Fruit fly (Drosophila melanogaster) Kc167 (cell line): ENCODE results near the gene CG8001.

Source experiments
- Myc ChIP-seq: fragments of >200 bp; optimal IDR thresholded peaks from 2 replicates; lab custom pipeline; 2017; ENCODE audit warnings: missing external identifiers
- Sin3A ChIP-seq: fragments of >200 bp; optimal IDR thresholded peaks from 2 replicates; lab custom pipeline; 2018; ENCODE audit warnings: missing external identifiers
- h ChIP-seq: fragments of >200 bp; optimal IDR thresholded peaks from 3 replicates; lab custom pipeline; 2018; ENCODE audit warnings: missing external identifiers
- insv ChIP-seq: fragments of >200 bp; optimal IDR thresholded peaks from 3 replicates; lab custom pipeline; 2018; ENCODE audit warnings: missing external identifiers
- psq ChIP-seq: fragments of >200 bp; optimal IDR thresholded peaks from 2 replicates; lab custom pipeline; 2017; ENCODE audit warnings: missing external identifiers
- ttk ChIP-seq: sonication (Bioruptor generic); optimal IDR thresholded peaks from 2 replicates; lab custom pipeline; 2017; ENCODE audit warnings: missing external identifiers

Gene CG8001

DNA sequence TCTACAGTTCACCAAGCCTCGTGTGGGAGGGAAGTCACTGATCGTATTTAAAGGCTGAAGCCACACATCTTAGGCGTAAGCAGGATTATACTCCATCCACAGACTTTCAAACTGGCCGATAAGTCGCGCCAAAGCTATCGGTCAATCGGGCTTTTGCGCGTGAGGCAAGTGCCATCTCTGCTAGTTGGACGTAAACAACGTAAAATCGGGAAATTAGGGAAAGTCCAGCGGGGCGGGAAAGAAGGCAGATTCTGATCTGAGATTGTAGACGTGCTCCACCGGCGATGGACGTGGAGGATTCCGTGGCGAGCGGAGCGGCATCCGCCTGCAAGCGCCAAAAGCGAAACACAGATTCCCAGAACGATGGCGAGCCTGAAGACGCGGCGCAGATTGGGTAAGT lies at the start of gene CG8001:
Gene CG8001 (plus strand): TSS at position 17 of the 400 bp plus-strand sequence.
- no peak for TF ChIP-seq insv (lab: Kevin White, UChicago)
- no peak for TF ChIP-seq h (lab: Kevin White, UChicago)
- no peak for TF ChIP-seq Myc (lab: Kevin White, UChicago)

DNA sequence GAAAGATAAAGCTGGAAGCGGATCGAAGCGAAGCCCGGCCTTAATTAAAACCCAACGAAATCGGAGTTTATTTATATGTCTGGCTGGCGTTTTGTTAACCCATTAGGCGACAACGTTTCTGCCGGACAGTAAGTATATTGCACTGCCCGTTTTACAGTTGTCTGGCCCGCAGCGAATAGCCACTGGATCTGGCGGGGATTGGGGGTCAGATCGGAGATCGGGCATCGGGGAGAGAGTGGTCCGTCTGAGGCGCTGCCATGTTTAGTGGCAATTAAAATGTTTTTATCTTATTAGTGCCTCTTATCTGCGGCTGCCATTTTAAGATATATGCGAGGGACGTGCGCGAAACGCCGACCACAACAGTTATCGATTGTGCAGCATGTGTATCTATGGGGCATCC lies 46.8 kb upstream of the CG8001 start:
- TF ChIP-seq h (lab: Kevin White, UChicago) (no peak), ttk (lab: Kevin White, UChicago) (no peak), insv (lab: Kevin White, UChicago) (no peak), psq (no peak), Myc (lab: Kevin White, UChicago) (no peak), Sin3A (lab: Kevin White, UChicago) (no peak)

DNA sequence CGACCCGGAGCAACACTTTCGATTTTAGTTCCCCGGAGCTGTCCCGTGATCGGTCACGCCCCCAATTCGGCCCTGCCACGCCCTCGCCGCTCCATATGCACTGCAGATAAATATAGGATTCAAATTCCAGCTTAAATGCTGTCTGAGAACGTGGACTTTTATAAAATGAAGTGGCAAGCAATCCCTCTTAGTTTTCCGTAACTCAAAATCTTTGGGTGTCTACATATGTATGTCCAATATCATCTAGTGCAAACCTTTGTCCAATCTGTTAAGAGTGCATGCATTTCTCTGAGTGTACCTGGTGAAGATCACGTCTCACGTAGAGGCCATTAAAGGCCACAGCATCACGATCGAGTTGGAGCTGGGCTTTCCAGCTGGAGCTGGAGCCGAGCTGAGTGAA lies 45.4 kb upstream of the CG8001 start:
- no peak for TF ChIP-seq Sin3A (lab: Kevin White, UChicago)
- TF ChIP-seq psq, result no peak
- no peak for TF ChIP-seq insv (lab: Kevin White, UChicago)
- TF ChIP-seq Myc (lab: Kevin White, UChicago), result no peak
- no peak for TF ChIP-seq h (lab: Kevin White, UChicago)
- no peak for TF ChIP-seq ttk (lab: Kevin White, UChicago)

DNA sequence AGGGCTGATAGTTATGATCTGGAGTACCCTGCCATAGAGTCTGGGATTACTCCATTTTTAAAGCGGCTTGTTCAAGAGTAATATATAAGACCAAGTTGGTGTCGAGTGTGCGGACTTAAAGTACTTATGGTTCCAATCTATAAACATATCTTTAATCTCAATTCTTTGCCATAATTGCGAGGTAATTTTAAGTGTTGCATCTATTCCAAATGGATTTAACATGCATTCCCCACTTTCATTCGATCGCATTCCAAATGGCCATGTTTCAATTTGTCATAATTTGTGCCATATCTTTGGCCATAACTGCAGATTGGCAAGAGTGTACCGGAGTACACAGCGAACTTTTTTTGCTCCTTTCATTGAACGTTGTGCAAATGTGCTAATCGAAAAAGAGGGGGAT lies 44.7 kb upstream of the CG8001 start:
- TF ChIP-seq ttk (lab: Kevin White, UChicago), result no peak
- TF ChIP-seq psq, result no peak

DNA sequence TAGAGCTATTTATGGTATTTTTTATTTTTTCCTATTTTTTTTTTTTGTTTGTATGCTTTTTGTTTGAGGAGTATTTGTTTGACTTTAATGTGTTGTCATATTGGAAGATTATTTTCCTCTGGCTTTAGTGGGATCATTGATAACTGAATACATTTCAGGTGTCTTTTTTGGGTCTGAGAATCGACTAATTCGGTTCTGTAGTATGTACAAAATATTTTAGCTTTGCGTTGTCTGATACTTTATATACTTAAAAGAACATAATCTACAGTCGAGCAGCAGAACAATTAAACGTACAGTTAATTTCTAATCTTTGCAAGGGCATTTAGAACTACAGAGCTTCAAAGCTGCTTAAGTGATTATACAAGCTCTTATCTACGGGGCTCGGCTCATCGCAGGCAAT lies 32.9 kb upstream of the CG8001 start, which contains the start of gene CG18171:
Gene CG18171 (minus strand): TSS at position 101 of the 400 bp plus-strand sequence.
- TF ChIP-seq psq (no peak), Sin3A (lab: Kevin White, UChicago) (no peak), Myc (lab: Kevin White, UChicago) (no peak), h (lab: Kevin White, UChicago) (no peak), ttk (lab: Kevin White, UChicago) (no peak), insv (lab: Kevin White, UChicago) (no peak)

DNA sequence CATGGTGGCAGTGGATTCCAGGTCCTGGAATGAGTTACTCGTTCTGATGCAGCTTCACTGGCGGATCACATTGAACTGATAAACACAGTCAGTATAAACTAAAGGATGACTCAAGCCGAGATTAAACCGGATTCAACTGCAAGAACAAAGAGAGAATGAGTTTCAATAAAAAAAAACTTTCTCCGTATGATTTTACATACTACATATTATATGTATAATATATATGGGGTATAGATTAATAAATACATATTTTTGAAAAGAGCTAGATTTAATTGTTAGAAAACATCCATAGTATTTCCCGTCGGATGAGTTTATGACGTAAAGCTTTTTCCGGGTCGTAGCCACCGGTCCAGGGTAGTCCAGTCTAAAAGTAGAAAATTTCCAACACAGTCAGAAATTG lies 31.9 kb upstream of the CG8001 start, which contains the start of gene CG12035:
Gene CG12035 (plus strand): TSS at position 301 of the 400 bp plus-strand sequence.
- TF ChIP-seq psq (no peak), Sin3A (lab: Kevin White, UChicago) (no peak), Myc (lab: Kevin White, UChicago) (no peak), insv (lab: Kevin White, UChicago) (no peak), ttk (lab: Kevin White, UChicago) (no peak), h (lab: Kevin White, UChicago) (no peak)

DNA sequence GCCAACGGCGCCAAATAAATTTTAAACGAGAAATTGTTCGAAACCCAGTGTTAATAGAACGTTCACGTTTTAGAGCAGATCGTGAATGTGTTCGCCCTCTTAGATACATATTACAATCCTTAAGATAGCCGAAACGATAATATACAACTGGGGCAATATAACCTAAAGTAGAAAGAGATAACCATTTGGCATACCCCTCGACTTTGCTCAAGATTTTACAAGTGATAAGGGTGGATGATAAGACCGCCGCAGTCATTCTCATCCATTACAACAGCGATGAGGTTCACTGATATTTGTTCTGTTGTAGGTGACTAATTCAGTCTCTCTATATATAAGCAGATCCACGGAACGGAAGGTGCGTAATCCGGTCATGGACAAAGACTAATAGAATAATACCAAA lies 29.2 kb upstream of the CG8001 start:
- TF ChIP-seq psq (no peak), Myc (lab: Kevin White, UChicago) (no peak), h (lab: Kevin White, UChicago) (no peak), insv (lab: Kevin White, UChicago) (no peak)

DNA sequence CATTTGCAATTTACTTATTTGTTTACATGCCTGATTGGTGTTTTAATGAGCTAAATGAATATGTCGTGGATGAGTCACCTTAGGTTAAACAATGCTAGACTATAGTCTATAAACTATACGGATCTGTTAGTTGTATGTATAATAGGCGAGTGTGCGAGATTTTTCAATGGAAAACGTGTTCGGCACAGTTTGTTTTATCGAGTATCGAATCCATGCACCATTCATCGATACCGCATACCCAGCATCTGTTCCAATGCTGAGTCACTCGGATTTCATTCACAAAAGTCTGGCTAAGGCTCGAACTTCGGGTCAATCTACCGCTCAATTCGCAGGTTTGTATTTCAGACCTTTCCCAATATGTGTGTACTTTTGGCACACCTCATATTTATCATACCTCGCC lies 28.5 kb upstream of the CG8001 start:
- no peak for TF ChIP-seq psq
- no peak for TF ChIP-seq h (lab: Kevin White, UChicago)
- no peak for TF ChIP-seq Myc (lab: Kevin White, UChicago)
- no peak for TF ChIP-seq Sin3A (lab: Kevin White, UChicago)
- no peak for TF ChIP-seq ttk (lab: Kevin White, UChicago)
- no peak for TF ChIP-seq insv (lab: Kevin White, UChicago)

DNA sequence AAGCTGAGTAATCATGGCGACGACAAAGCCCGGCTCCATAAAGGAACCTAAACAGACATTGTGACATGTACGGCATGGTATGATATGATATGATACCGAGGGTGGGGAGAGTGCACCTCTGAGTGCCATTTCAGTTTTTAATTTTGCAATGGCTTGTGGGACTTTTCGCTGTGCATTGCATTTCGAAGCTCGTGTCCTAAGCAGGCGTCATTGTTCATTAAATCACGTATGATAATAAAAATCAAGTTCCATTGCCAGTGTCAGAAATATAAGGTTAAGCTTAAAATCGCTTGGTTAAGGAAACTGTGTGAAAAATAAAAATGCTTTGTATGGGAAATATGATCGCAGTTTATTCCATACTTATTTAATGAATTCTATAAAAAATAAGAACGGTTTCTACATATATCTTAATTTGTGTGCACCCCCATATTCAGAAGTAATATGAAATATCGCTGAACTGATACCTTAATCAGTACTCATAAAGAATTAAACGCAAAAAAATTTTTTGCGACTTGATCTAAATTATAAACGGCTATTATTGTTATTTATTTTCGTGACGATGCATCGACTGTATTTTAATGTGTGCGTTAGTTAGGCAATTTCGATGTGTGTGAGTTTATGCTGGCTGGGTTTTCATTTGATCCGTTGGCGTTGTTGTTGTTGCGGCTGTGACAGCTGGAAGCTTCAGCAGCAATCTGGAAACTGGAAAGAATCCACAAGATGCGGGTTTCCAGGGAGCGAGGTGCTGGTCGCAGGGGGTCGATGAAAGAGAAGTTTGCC lies 26.4 kb upstream of the CG8001 start:
- TF ChIP-seq ttk (lab: Kevin White, UChicago) (no peak), Sin3A (lab: Kevin White, UChicago) (no peak), psq (no peak), Myc (lab: Kevin White, UChicago) (no peak), insv (lab: Kevin White, UChicago) (no peak), h (lab: Kevin White, UChicago) (no peak)

DNA sequence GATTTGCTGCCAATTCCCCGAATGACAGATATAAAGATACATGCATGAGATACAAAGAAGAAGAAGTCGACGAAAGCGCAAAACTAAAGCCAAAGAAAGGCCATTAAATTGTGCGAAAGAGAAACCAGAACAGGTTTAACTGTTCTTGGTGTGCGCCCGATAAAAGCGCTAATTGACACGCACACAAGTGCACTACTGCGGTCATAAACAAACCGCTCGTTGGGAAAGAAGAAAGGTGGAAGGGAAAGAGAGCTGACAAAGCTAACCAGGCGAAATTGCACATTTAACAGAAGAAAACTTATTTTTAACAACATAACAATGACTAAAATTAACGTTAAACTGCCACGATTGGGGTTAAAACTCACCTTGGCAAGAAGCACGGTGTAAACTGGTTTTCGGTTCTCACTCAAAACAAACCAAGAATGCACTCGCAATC lies 25.8 kb upstream of the CG8001 start:
- TF ChIP-seq ttk (lab: Kevin White, UChicago) (no peak), h (lab: Kevin White, UChicago) (no peak), Sin3A (lab: Kevin White, UChicago) (no peak), Myc (lab: Kevin White, UChicago) (no peak), psq (no peak), insv (lab: Kevin White, UChicago) (no peak)

DNA sequence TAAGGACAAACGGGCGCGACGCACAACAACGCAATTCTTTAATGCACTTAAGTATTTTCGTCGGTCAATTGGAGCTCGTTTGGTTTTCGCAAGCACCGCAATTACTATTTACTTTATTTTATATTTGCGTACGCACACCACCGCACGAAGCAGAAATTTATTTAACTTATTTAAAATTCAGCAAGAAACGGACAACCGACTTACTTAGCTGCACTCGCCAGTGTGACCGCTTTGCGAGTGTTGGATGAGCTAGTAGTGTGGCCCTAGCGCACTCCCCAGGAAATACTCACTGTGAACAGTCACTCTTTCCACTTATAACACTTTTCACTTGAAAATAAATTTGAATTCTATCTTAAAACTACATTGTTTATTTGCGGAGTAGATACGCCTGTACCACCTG lies 25.1 kb upstream of the CG8001 start, which contains the start of gene drpr:
Gene drpr (minus strand): TSS at position 235 of the 400 bp plus-strand sequence.
- no peak for TF ChIP-seq Sin3A (lab: Kevin White, UChicago)
- no peak for TF ChIP-seq h (lab: Kevin White, UChicago)
- TF ChIP-seq psq, result no peak
- TF ChIP-seq Myc (lab: Kevin White, UChicago), result no peak
- no peak for TF ChIP-seq ttk (lab: Kevin White, UChicago)
- TF ChIP-seq insv (lab: Kevin White, UChicago), result no peak

DNA sequence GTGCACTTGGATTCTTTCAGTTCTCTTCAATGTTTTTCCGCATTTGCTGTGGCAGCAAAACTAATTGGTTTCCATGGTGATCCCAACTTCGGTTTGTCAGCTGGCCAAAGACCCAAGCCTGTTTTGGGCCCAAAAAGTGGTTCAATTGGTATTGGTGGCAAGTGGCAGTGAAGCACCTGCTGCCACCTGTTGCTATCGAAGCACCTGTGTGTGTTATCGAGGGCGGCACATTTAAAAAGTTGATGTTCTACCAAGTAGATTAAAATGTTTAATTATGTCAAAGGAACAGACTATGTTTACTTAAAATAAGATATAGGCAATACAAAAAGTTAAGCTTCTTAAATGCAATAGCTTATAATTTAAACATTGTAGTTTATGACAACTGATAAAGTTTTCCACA lies 20.4 kb upstream of the CG8001 start, which contains the start of gene Oseg4:
Gene Oseg4 (minus strand): TSS at position 165 of the 400 bp plus-strand sequence.
- TF ChIP-seq ttk (lab: Kevin White, UChicago), result no peak
- TF ChIP-seq h (lab: Kevin White, UChicago), result no peak
- no peak for TF ChIP-seq psq
- TF ChIP-seq Myc (lab: Kevin White, UChicago), result no peak
- TF ChIP-seq Sin3A (lab: Kevin White, UChicago), result no peak
- no peak for TF ChIP-seq insv (lab: Kevin White, UChicago)
